Fruit fly (Drosophila melanogaster) whole organism, pupa: ENCODE measurements around the gene CG43116.

Source experiments
- CG10348 ChIP-seq: fragments of 200-800 bp; sonication (Bioruptor generic); IDR thresholded peaks from 2 replicates; pipeline ENCODE4 v1.3.6; 2022; ENCODE audit warnings: missing biosample characterization, missing genetic modification characterization
- CG12605 ChIP-seq: fragments of 200-800 bp; sonication (Bioruptor generic); IDR thresholded peaks from 2 replicates; pipeline ENCODE4 v1.3.6; 2022; ENCODE audit warnings: missing biosample characterization, missing genetic modification characterization
- CG13204 ChIP-seq: fragments of 200-800 bp; sonication (Bioruptor generic); optimal IDR thresholded peaks from 2 replicates; lab custom pipeline; 2018; ENCODE audit warnings: missing biosample characterization, mild to moderate bottlenecking, missing genetic modification characterization, moderate library complexity
- CG14655 ChIP-seq: fragments of 200-800 bp; sonication (Bioruptor generic); optimal IDR thresholded peaks from 3 replicates; lab custom pipeline; 2017; ENCODE audit warnings: mild to moderate bottlenecking, missing biosample characterization, missing genetic modification reagents, missing genetic modification characterization
- CG15710 ChIP-seq: fragments of 200-800 bp; sonication (Bioruptor generic); optimal IDR thresholded peaks from 2 replicates; lab custom pipeline; 2018; ENCODE audit warnings: missing biosample characterization, mild to moderate bottlenecking, missing genetic modification characterization, moderate library complexity
- CG17806 ChIP-seq: fragments of 200-800 bp; sonication (Bioruptor generic); optimal IDR thresholded peaks from 2 replicates; lab custom pipeline; 2018; ENCODE audit warnings: missing biosample characterization, mild to moderate bottlenecking, missing genetic modification characterization, moderate library complexity
- CG32121 ChIP-seq: fragments of 200-800 bp; sonication (Bioruptor generic); IDR thresholded peaks from 2 replicates; pipeline ENCODE4 v1.3.6; 2022; ENCODE audit warnings: missing biosample characterization, missing genetic modification characterization
- CG34367 ChIP-seq: fragments of 200-800 bp; sonication (Bioruptor generic); optimal IDR thresholded peaks from 2 replicates; lab custom pipeline; 2018; ENCODE audit warnings: missing biosample characterization, mild to moderate bottlenecking, missing genetic modification characterization
- CG4496 ChIP-seq: fragments of 200-800 bp; sonication (Bioruptor generic); IDR thresholded peaks from 3 replicates; pipeline ENCODE4 v1.3.6; 2022; ENCODE audit warnings: missing biosample characterization, missing genetic modification characterization
- CG8159 ChIP-seq: fragments of 200-800 bp; sonication (Bioruptor generic); optimal IDR thresholded peaks from 3 replicates; lab custom pipeline; 2018; ENCODE audit warnings: missing biosample characterization, mild to moderate bottlenecking, missing genetic modification characterization, moderate library complexity
- CG8301 ChIP-seq: fragments of 200-800 bp; sonication (Bioruptor generic); optimal IDR thresholded peaks from 2 replicates; lab custom pipeline; 2018; ENCODE audit warnings: missing biosample characterization, mild to moderate bottlenecking, missing genetic modification characterization
- CG9948 ChIP-seq: fragments of 200-800 bp; sonication (Bioruptor generic); optimal IDR thresholded peaks from 2 replicates; lab custom pipeline; 2018; ENCODE audit warnings: missing biosample characterization, mild to moderate bottlenecking, missing genetic modification characterization, moderate library complexity
- D1 ChIP-seq: fragments of 200-800 bp; sonication (Bioruptor generic); optimal IDR thresholded peaks from 2 replicates; lab custom pipeline; 2018; ENCODE audit warnings: missing biosample characterization, mild to moderate bottlenecking, missing genetic modification characterization, moderate library complexity
- EcR ChIP-seq: fragments of 200-800 bp; sonication (Bioruptor generic); optimal IDR thresholded peaks from 3 replicates; lab custom pipeline; 2019; ENCODE audit warnings: missing biosample characterization, missing genetic modification characterization, mild to moderate bottlenecking, moderate library complexity, missing genetic modification reagents
- Ets98B ChIP-seq: fragments of 200-800 bp; sonication (Bioruptor generic); IDR thresholded peaks from 2 replicates; pipeline ENCODE4 v1.3.6; 2022; ENCODE audit warnings: missing biosample characterization, missing genetic modification characterization
- Pif1A ChIP-seq: fragments of 200-800 bp; sonication (Bioruptor generic); optimal IDR thresholded peaks from 3 replicates; lab custom pipeline; 2016; ENCODE audit warnings: missing biosample characterization, missing genetic modification characterization
- Pif1B ChIP-seq: fragments of 200-800 bp; sonication (Bioruptor generic); optimal IDR thresholded peaks from 3 replicates; lab custom pipeline; 2016; ENCODE audit warnings: missing biosample characterization, missing genetic modification characterization
- Snoo ChIP-seq: fragments of 200-800 bp; sonication (Bioruptor generic); optimal IDR thresholded peaks from 3 replicates; lab custom pipeline; 2017; ENCODE audit warnings: missing biosample characterization, mild to moderate bottlenecking, missing genetic modification characterization, inconsistent platforms
- fd96Ca ChIP-seq: fragments of 200-800 bp; sonication (Bioruptor generic); IDR thresholded peaks from 3 replicates; pipeline ENCODE4 v1.3.6; 2022; ENCODE audit warnings: missing biosample characterization, missing genetic modification characterization
- gl ChIP-seq: fragments of 200-800 bp; sonication (Bioruptor generic); optimal IDR thresholded peaks from 2 replicates; lab custom pipeline; 2018; ENCODE audit warnings: missing biosample characterization, mild to moderate bottlenecking, missing genetic modification characterization
- rn ChIP-seq: fragments of 200-800 bp; sonication (Bioruptor generic); IDR thresholded peaks from 2 replicates; pipeline ENCODE4 v1.3.6; 2022; ENCODE audit warnings: missing biosample characterization, missing genetic modification characterization

Gene CG43116

dm6 chr3R:26007964-26008868, 11.4 kb upstream of the CG43116 start:
- TF ChIP-seq CG17806 (tag; lab: Kevin White, UChicago), result peak; percentile 65
- peak; percentile 52 for TF ChIP-seq Pif1B (GFP tag; lab: Kevin White, UChicago)
- TF ChIP-seq CG8159, result peak; percentile 69
- peak; percentile 75 for TF ChIP-seq CG12605 (GFP tag; lab: Robert Waterston, UW)
- peak; percentile 61 for TF ChIP-seq Snoo (tag; lab: Kevin White, UChicago)
- peak; percentile 49; the same call in 1 of the 2 replicates for TF ChIP-seq CG32121
- TF ChIP-seq CG15710 (tag; lab: Kevin White, UChicago), result peak; percentile 74
- peak; percentile 86 for TF ChIP-seq CG4496
- peak; percentile 52 for TF ChIP-seq rn (GFP tag; lab: Robert Waterston, UW)
- TF ChIP-seq gl, result peak; percentile 92
- TF ChIP-seq EcR, result peak; percentile 93
- TF ChIP-seq Pif1A, result peak; percentile 59
- peak; percentile 31 for TF ChIP-seq CG9948 (tag; lab: Kevin White, UChicago)
- TF ChIP-seq CG34367 (tag; lab: Kevin White, UChicago), result peak; percentile 66
- TF ChIP-seq D1 (tag; lab: Kevin White, UChicago), result no peak
- TF ChIP-seq CG10348 (GFP tag; lab: Robert Waterston, UW), result no peak
- peak; percentile 91 for TF ChIP-seq CG13204
- TF ChIP-seq CG8301 (tag; lab: Kevin White, UChicago), result peak; percentile 10
- TF ChIP-seq fd96Ca, result peak; percentile 73
- peak; percentile 76 for TF ChIP-seq Ets98B (GFP tag; lab: Robert Waterston, UW)
- peak; percentile 19 for TF ChIP-seq CG14655 (GFP tag; lab: Kevin White, UChicago)

DNA sequence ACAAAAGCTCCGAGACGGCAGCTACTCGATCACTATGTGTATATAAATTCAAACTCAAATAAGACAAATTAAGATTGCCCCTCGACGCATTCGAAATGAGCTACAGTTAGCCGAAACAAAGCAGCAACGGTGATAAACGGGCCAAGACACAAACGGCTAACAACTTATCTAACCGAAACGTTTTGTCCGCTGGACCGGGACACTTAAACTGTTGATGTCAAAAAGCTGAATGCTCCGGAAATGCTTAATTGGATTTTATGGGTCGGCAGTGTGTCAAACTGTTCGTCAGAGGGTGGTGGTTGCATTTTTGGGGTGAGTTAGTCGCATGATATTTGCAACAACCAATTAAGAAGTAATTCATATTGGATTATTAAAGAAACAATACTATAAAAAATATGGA, 10.5 kb upstream of the CG43116 start:
- no peak for TF ChIP-seq CG10348 (GFP tag; lab: Robert Waterston, UW)
- no peak for TF ChIP-seq CG4496
- no peak for TF ChIP-seq Pif1B (GFP tag; lab: Kevin White, UChicago)

DNA sequence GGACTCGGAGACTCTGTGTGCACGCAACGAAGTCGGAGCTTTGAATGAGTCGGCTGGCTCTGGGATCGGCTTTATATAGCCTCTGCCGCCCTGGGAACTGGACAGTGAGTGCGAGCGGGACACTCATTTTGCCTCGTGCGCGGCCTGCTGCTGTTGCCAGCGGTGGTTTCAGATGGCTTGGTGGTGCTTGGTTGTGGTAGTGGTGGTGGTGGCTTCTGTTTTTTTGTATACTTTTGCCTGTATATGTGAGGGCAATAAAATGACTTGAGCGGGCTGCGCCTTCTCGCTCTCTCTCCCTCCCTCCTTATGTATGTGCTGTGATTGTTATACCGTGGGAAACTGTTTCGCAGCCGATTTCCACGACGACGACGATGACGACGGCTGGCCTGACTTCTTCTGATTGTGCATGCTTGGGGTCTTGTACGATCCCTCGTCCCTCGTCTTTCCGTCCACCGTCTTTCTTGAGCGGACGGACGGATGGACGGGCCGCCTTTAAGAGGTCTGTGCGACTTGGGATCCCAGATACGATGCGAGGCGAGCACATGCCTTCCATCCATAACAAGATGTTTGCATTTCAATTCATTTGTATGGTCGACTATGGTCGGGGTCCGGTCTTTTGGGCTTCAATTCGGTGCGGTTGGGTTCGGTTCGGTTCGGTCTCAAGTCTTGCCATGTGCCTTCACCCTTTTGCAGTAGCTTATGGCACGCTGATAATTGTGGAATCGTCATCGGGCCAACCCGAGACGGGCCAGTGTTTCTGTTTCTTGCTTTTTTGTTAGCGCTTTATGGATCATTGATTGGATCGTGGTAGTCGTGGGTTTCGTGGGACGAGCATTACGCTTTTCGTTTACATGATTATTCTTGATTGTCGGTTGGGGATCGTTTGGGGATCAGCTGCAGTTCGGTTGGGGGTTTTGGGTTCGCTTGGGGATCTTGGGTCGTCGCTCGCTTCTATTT, 9.5 kb upstream of the CG43116 start:
- TF ChIP-seq CG8301 (tag; lab: Kevin White, UChicago) (peak; percentile 14), CG8159 (peak; percentile 40), gl (peak; percentile 60), rn (GFP tag; lab: Robert Waterston, UW) (0 out of 2 replicates have a peak, but pooled peaks have one; percentile 13), CG14655 (GFP tag; lab: Kevin White, UChicago) (peak; percentile 12), Pif1B (GFP tag; lab: Kevin White, UChicago) (peak; percentile 34), CG13204 (peak; percentile 98), D1 (tag; lab: Kevin White, UChicago) (no peak), fd96Ca (peak; percentile 62; the same call in 2 of the 3 replicates), CG17806 (tag; lab: Kevin White, UChicago) (peak; percentile 11), CG34367 (tag; lab: Kevin White, UChicago) (peak; percentile 35), CG32121 (no peak), Pif1A (peak; percentile 11), CG12605 (GFP tag; lab: Robert Waterston, UW) (peak; percentile 37), CG10348 (GFP tag; lab: Robert Waterston, UW) (no peak), CG15710 (tag; lab: Kevin White, UChicago) (peak; percentile 50), Snoo (tag; lab: Kevin White, UChicago) (peak; percentile 37), CG9948 (tag; lab: Kevin White, UChicago) (no peak), CG4496 (peak; percentile 48; the same call in 2 of the 3 replicates), EcR (peak; percentile 94), Ets98B (GFP tag; lab: Robert Waterston, UW) (peak; percentile 39; the same call in 1 of the 2 replicates)

DNA sequence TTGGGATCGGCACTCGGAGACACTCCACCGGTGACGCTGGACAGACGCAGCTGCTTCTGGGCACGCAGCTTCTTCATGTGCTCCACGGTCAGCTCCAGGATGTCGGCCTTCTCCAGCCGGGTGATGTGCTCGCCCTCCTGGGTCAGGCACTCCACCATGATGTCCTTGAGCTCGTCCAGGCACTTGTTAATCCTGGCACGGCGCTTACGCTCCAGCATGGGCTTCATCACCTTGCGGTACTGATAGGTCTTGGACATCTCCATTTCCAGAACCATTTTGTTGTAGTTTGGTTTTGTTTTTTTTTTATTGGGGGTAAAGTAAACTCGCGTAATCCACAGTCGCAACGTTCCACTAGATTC, 8.8 kb upstream of the CG43116 start:
- no peak for TF ChIP-seq Pif1A
- no peak for TF ChIP-seq Pif1B (GFP tag; lab: Kevin White, UChicago)
- no peak for TF ChIP-seq CG10348 (GFP tag; lab: Robert Waterston, UW)
- TF ChIP-seq CG34367 (tag; lab: Kevin White, UChicago), result no peak
- no peak for TF ChIP-seq CG17806 (tag; lab: Kevin White, UChicago)
- no peak for TF ChIP-seq rn (GFP tag; lab: Robert Waterston, UW)
- TF ChIP-seq CG32121, result no peak
- no peak for TF ChIP-seq CG15710 (tag; lab: Kevin White, UChicago)
- TF ChIP-seq gl, result no peak
- TF ChIP-seq fd96Ca, result no peak
- no peak for TF ChIP-seq CG9948 (tag; lab: Kevin White, UChicago)
- no peak for TF ChIP-seq EcR
- TF ChIP-seq Snoo (tag; lab: Kevin White, UChicago), result no peak
- TF ChIP-seq D1 (tag; lab: Kevin White, UChicago), result no peak
- TF ChIP-seq CG14655 (GFP tag; lab: Kevin White, UChicago), result no peak
- TF ChIP-seq CG12605 (GFP tag; lab: Robert Waterston, UW), result no peak
- no peak for TF ChIP-seq Ets98B (GFP tag; lab: Robert Waterston, UW)
- TF ChIP-seq CG13204, result no peak
- TF ChIP-seq, all 21 proteins: peak for 0
